Worm (Caenorhabditis elegans) whole organism, dauer: Measurements from ENCODE around the gene cin-4.

ENCODE experiments used
- unc-62 ChIP-seq: sonication (generic microtip); optimal IDR thresholded peaks from 2 replicates; lab custom pipeline; 2017; ENCODE audit warnings: missing biosample characterization, missing genetic modification reagents, missing genetic modification characterization

cin-4 gene

DNA sequence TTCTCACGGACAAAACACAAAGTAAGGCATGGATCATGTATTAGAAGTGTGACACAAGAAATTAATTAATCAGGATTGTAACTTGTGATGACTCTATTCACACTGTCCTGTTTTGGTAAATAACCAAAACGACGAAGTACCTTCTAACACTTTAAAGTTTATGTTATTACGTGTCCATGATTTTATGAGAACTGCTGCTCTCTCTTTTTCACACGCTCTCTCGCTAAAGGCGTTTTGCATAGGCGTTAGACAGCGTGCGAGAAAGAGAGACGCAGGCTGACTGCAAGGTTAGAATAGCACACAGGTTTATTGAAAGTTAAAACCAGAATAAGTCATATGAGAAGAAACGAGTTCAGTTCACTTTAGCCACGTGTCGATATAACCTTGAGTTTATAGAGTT is 52.0 kb downstream of the cin-4 start:
- no peak for TF ChIP-seq unc-62 (GFP tag; lab: Kevin White, UChicago)

DNA sequence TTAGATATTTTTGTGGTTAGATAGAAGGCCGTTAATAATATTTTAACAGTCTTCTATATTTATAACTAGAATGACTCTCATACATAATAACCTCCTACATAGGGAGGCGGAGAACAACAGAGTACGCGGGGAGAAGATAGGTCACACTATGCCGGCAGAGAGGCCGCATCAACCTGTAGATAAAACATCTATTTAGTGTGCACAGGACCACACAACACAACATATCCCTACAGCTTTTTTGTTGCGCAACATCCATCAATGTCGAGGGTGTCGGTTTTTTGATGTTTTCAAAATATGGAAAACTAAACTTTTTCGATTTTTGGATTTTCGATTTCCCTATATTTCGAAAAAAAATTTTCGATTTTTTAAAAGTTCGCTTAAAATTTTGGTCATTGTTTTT is 52.8 kb downstream of the cin-4 start:
- no peak for TF ChIP-seq unc-62 (GFP tag; lab: Kevin White, UChicago)
